Worm (Caenorhabditis elegans) whole organism, late embryonic: ENCODE results near the gene C43D7.8.

Experiments used
- K09A11.1 ChIP-seq: sonication (generic microtip); optimal IDR thresholded peaks from 2 replicates; lab custom pipeline; 2017; ENCODE audit warnings: antibody characterized with exemption, mild to moderate bottlenecking, missing genetic modification characterization, missing compliant biosample characterization; ENCODE audit not compliant: insufficient read depth
- ama-1 ChIP-seq: fragments of 150-350 bp; optimal IDR thresholded peaks from 2 replicates; lab custom pipeline; 2014
- fkh-10 ChIP-seq: fragments of 150-350 bp; optimal IDR thresholded peaks from 2 replicates; lab custom pipeline; 2014; ENCODE audit warnings: missing biosample characterization, missing genetic modification reagents, missing genetic modification characterization
- hlh-15 ChIP-seq: sonication (generic microtip); optimal IDR thresholded peaks from 2 replicates; lab custom pipeline; 2016; ENCODE audit warnings: missing genetic modification characterization, missing compliant biosample characterization
- lim-6 ChIP-seq: sonication (generic microtip); optimal IDR thresholded peaks from 2 replicates; lab custom pipeline; 2016; ENCODE audit warnings: missing genetic modification characterization, missing compliant biosample characterization
- lin-11 ChIP-seq: fragments of 200-800 bp; sonication (Bioruptor generic); optimal IDR thresholded peaks from 2 replicates; lab custom pipeline; 2018; ENCODE audit warnings: mild to moderate bottlenecking, missing genetic modification characterization, missing compliant biosample characterization
- nhr-232 ChIP-seq: sonication (generic microtip); optimal IDR thresholded peaks from 2 replicates; lab custom pipeline; 2016; ENCODE audit warnings: missing genetic modification characterization, missing compliant biosample characterization
- pag-3 ChIP-seq: sonication (generic microtip); optimal IDR thresholded peaks from 2 replicates; lab custom pipeline; 2016; ENCODE audit warnings: missing compliant biosample characterization, missing genetic modification characterization, borderline replicate concordance
- pha-4 ChIP-seq: fragments of 150-350 bp; optimal IDR thresholded peaks from 2 replicates; lab custom pipeline; 2018; ENCODE audit warnings: missing biosample characterization, missing genetic modification reagents, missing genetic modification characterization
- sox-4 ChIP-seq: sonication (generic microtip); optimal IDR thresholded peaks from 2 replicates; lab custom pipeline; 2017; ENCODE audit warnings: mild to moderate bottlenecking, missing genetic modification characterization, inconsistent platforms, missing compliant biosample characterization
- unc-3 ChIP-seq, 2 experiments: fragments of 200-800 bp in 1 of 2; sonication (Bioruptor generic) in 1 of 2; sonication (generic microtip) in 1 of 2; conservative IDR thresholded peaks in 1 of 2; optimal IDR thresholded peaks in 1 of 2; 2 replicates each; pipeline versions ENCODE4 v1.3.6 to Lab custom; 2016 to 2022; ENCODE audit warnings: missing compliant biosample characterization in 2 of 2, missing genetic modification characterization in 2 of 2, missing genetic modification reagents in 1 of 2
- zip-5 ChIP-seq: sonication (generic microtip); optimal IDR thresholded peaks from 2 replicates; lab custom pipeline; 2016; ENCODE audit warnings: missing genetic modification characterization, missing compliant biosample characterization

DNA sequence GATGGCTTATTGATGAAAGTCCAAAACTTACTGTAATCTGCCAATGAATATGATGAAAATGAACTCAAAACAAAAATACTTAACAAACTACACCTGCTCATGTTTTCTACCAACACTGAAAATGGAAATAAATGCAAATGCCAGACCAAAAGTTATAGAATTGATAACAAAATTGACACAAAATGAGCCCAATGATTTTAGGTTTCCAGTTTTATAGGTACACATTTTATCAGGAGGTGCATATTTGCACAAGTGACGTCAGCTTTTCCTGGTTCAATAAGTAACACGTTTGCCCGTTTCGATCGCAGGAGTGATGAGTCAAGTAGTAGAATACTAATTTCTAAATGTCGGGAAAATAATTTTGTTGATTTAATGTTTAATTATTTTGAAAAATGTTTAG lies 14.6 kb downstream of the C43D7.8 start, which contains the start of gene F55C9.6:
- TF ChIP-seq lim-6 (tag; lab: Kevin White, UChicago): no peak
- TF ChIP-seq zip-5 (tag; lab: Kevin White, UChicago): no peak
- TF ChIP-seq fkh-10 (GFP tag; lab: Kevin White, UChicago): no peak
- TF ChIP-seq sox-4: no peak
- TF ChIP-seq lin-11: no peak
- TF ChIP-seq unc-3 (GFP tag; conservative IDR thresholded peaks at IDR 0.05; lab: Robert Waterston, UW): no peak
- TF ChIP-seq unc-3 (tag; optimal IDR thresholded peaks at IDR 0.05; lab: Kevin White, UChicago): no peak
- TF ChIP-seq ama-1 (lab: Kevin White, UChicago): no peak
- TF ChIP-seq nhr-232 (tag; lab: Kevin White, UChicago): no peak
- TF ChIP-seq hlh-15 (tag; lab: Kevin White, UChicago): no peak
- no peak for TF ChIP-seq K09A11.1 (tag; lab: Kevin White, UChicago)
- no peak for TF ChIP-seq pha-4 (tag; lab: Kevin White, UChicago)
- no peak for TF ChIP-seq pag-3 (tag; lab: Kevin White, UChicago)
